Fruit fly (Drosophila melanogaster) whole organism, embryonic: ENCODE measurements around the gene Surf1.

ENCODE experiments used
- Asciz ChIP-seq: fragments of 200-800 bp; sonication (Bioruptor generic); optimal IDR thresholded peaks from 2 replicates; lab custom pipeline; 2017; ENCODE audit warnings: missing biosample characterization, mild to moderate bottlenecking, missing genetic modification characterization, missing genetic modification reagents
- BtbVII ChIP-seq: fragments of 200-800 bp; sonication (Bioruptor generic); optimal IDR thresholded peaks from 3 replicates; lab custom pipeline; 2017; ENCODE audit warnings: missing biosample characterization, mild to moderate bottlenecking, missing genetic modification characterization
- CG10209 ChIP-seq: fragments of 200-800 bp; sonication (Bioruptor generic); optimal IDR thresholded peaks from 3 replicates; lab custom pipeline; 2017; ENCODE audit warnings: missing biosample characterization, mild to moderate bottlenecking, missing genetic modification characterization, missing genetic modification reagents
- CG10462 ChIP-seq: fragments of 200-800 bp; sonication (Bioruptor generic); optimal IDR thresholded peaks from 2 replicates; lab custom pipeline; 2016; ENCODE audit warnings: missing biosample characterization, missing genetic modification characterization
- CG10959 ChIP-seq: fragments of 200-800 bp; sonication (Bioruptor generic); IDR thresholded peaks from 2 replicates; pipeline ENCODE4 v1.3.6; 2022; ENCODE audit warnings: missing biosample characterization, missing genetic modification characterization
- CG11093 ChIP-seq: fragments of 200-800 bp; sonication (Bioruptor generic); IDR thresholded peaks from 3 replicates; pipeline ENCODE4 v1.3.6; 2022; ENCODE audit warnings: missing biosample characterization, missing genetic modification characterization
- CG12071 ChIP-seq: fragments of 200-800 bp; sonication (Bioruptor generic); optimal IDR thresholded peaks from 3 replicates; lab custom pipeline; 2018; ENCODE audit warnings: missing biosample characterization, mild to moderate bottlenecking, missing genetic modification characterization
- CG12104 ChIP-seq: fragments of 200-800 bp; sonication (Bioruptor generic); optimal IDR thresholded peaks from 3 replicates; lab custom pipeline; 2016; ENCODE audit warnings: missing biosample characterization, missing genetic modification characterization
- CG13287 ChIP-seq: fragments of 200-800 bp; sonication (Bioruptor generic); IDR thresholded peaks from 2 replicates; pipeline ENCODE4 v1.3.6; 2022; ENCODE audit warnings: missing biosample characterization, missing genetic modification characterization; ENCODE audit not compliant: partially characterized antibody
- CG13894 ChIP-seq: fragments of 200-800 bp; sonication (Bioruptor generic); optimal IDR thresholded peaks from 3 replicates; lab custom pipeline; 2018; ENCODE audit warnings: missing biosample characterization, mild to moderate bottlenecking, missing genetic modification characterization, moderate library complexity
- CG14667 ChIP-seq: fragments of 200-800 bp; sonication (Bioruptor generic); IDR thresholded peaks from 2 replicates; pipeline ENCODE4 v1.3.6; 2022; ENCODE audit warnings: missing biosample characterization, missing genetic modification characterization
- CG15269 ChIP-seq: fragments of 200-800 bp; sonication (Bioruptor generic); optimal IDR thresholded peaks from 2 replicates; lab custom pipeline; 2018; ENCODE audit warnings: missing biosample characterization, mild to moderate bottlenecking, missing genetic modification characterization, moderate library complexity
- CG1792 ChIP-seq: fragments of 200-800 bp; sonication (Bioruptor generic); optimal IDR thresholded peaks from 2 replicates; lab custom pipeline; 2016; ENCODE audit warnings: missing biosample characterization, missing genetic modification characterization
- CG2116 ChIP-seq: fragments of 200-800 bp; sonication (Bioruptor generic); optimal IDR thresholded peaks from 3 replicates; lab custom pipeline; 2018; ENCODE audit warnings: missing biosample characterization, mild to moderate bottlenecking, missing genetic modification characterization
- CG2129 ChIP-seq: fragments of 200-800 bp; sonication (Bioruptor generic); IDR thresholded peaks from 2 replicates; pipeline ENCODE4 v1.3.6; 2022; ENCODE audit warnings: missing biosample characterization, missing genetic modification characterization; ENCODE audit not compliant: partially characterized antibody
- CG3065 ChIP-seq: fragments of 200-800 bp; sonication (Bioruptor generic); optimal IDR thresholded peaks from 2 replicates; lab custom pipeline; 2016; ENCODE audit warnings: missing biosample characterization, missing genetic modification characterization
- CG3407 ChIP-seq: fragments of 200-800 bp; sonication (Bioruptor generic); optimal IDR thresholded peaks from 2 replicates; lab custom pipeline; 2018; ENCODE audit warnings: missing biosample characterization, mild to moderate bottlenecking, missing genetic modification characterization
- CG34422 ChIP-seq: fragments of 200-800 bp; sonication (Bioruptor generic); IDR thresholded peaks from 3 replicates; pipeline ENCODE4 v1.3.6; 2022; ENCODE audit warnings: missing biosample characterization, missing genetic modification characterization
- CG4730 ChIP-seq: fragments of 200-800 bp; sonication (Bioruptor generic); IDR thresholded peaks from 2 replicates; pipeline ENCODE4 v1.3.6; 2022; ENCODE audit warnings: missing biosample characterization, missing genetic modification characterization
- CG6683 ChIP-seq: fragments of 200-800 bp; sonication (Bioruptor generic); optimal IDR thresholded peaks from 2 replicates; lab custom pipeline; 2017; ENCODE audit warnings: missing biosample characterization, mild to moderate bottlenecking, missing genetic modification characterization, missing genetic modification reagents
- CG7556 ChIP-seq: fragments of 200-800 bp; sonication (Bioruptor generic); optimal IDR thresholded peaks from 2 replicates; lab custom pipeline; 2017; ENCODE audit warnings: missing biosample characterization, mild to moderate bottlenecking, missing genetic modification characterization
- CG8290 ChIP-seq, 3 experiments: fragments of 200-800 bp; sonication (Bioruptor generic); optimal IDR thresholded peaks; 2 replicates each; lab custom pipeline; 2016 to 2019; ENCODE audit warnings: missing biosample characterization in 3 of 3, missing genetic modification characterization in 3 of 3, mild to moderate bottlenecking in 2 of 3, moderate library complexity in 1 of 3
- CG9932 ChIP-seq: fragments of 200-800 bp; sonication (Bioruptor generic); IDR thresholded peaks from 2 replicates; pipeline ENCODE4 v1.3.6; 2022; ENCODE audit warnings: missing biosample characterization, missing genetic modification characterization
- CrebB ChIP-seq: fragments of 200-800 bp; sonication (Bioruptor generic); optimal IDR thresholded peaks from 3 replicates; lab custom pipeline; 2018; ENCODE audit warnings: missing biosample characterization, mild to moderate bottlenecking, missing genetic modification characterization
- D19B ChIP-seq: fragments of 200-800 bp; sonication (Bioruptor generic); optimal IDR thresholded peaks from 2 replicates; lab custom pipeline; 2017; ENCODE audit warnings: missing biosample characterization, mild to moderate bottlenecking, missing genetic modification characterization
- Dip3 ChIP-seq: fragments of 200-800 bp; sonication (Bioruptor generic); optimal IDR thresholded peaks from 3 replicates; lab custom pipeline; 2016; ENCODE audit warnings: missing biosample characterization, missing genetic modification characterization
- Fer2 ChIP-seq: fragments of 200-800 bp; sonication (Bioruptor generic); optimal IDR thresholded peaks from 2 replicates; lab custom pipeline; 2018; ENCODE audit warnings: missing biosample characterization, mild to moderate bottlenecking, missing genetic modification characterization, moderate library complexity
- HLHmδ ChIP-seq: fragments of 200-800 bp; sonication (Bioruptor generic); optimal IDR thresholded peaks from 2 replicates; lab custom pipeline; 2018; ENCODE audit warnings: missing biosample characterization, mild to moderate bottlenecking, missing genetic modification characterization, moderate library complexity
- Hand ChIP-seq: fragments of 200-800 bp; sonication (Bioruptor generic); optimal IDR thresholded peaks from 2 replicates; lab custom pipeline; 2017; ENCODE audit warnings: mild to moderate bottlenecking, missing biosample characterization, missing genetic modification reagents, missing genetic modification characterization
- Jarid2 ChIP-seq: fragments of 200-800 bp; sonication (Bioruptor generic); optimal IDR thresholded peaks from 3 replicates; lab custom pipeline; 2017; ENCODE audit warnings: mild to moderate bottlenecking, missing biosample characterization, missing genetic modification reagents, missing genetic modification characterization
- Myb ChIP-seq: fragments of 200-800 bp; sonication (Bioruptor generic); optimal IDR thresholded peaks from 2 replicates; lab custom pipeline; 2016; ENCODE audit warnings: missing biosample characterization, missing genetic modification characterization
- Taf1 ChIP-seq: fragments of 200-800 bp; sonication (Bioruptor generic); IDR thresholded peaks from 2 replicates; pipeline ENCODE4 v1.3.6; 2022; ENCODE audit warnings: missing biosample characterization, missing genetic modification characterization
- Xbp1 ChIP-seq: fragments of 200-800 bp; sonication (Bioruptor generic); optimal IDR thresholded peaks from 3 replicates; lab custom pipeline; 2016; ENCODE audit warnings: missing biosample characterization, mild to moderate bottlenecking, missing genetic modification characterization
- az2 ChIP-seq: fragments of 200-800 bp; sonication (Bioruptor generic); optimal IDR thresholded peaks from 3 replicates; lab custom pipeline; 2016; ENCODE audit warnings: missing biosample characterization, missing genetic modification characterization
- bowl ChIP-seq: fragments of 200-800 bp; sonication (Bioruptor generic); IDR thresholded peaks from 2 replicates; pipeline ENCODE4 v1.3.6; 2022; ENCODE audit warnings: missing biosample characterization, missing genetic modification characterization
- chn ChIP-seq: fragments of 200-800 bp; sonication (Bioruptor generic); optimal IDR thresholded peaks from 2 replicates; lab custom pipeline; 2016; ENCODE audit warnings: missing biosample characterization, missing genetic modification characterization
- ci ChIP-seq: fragments of 200-800 bp; sonication (Bioruptor generic); IDR thresholded peaks from 3 replicates; pipeline ENCODE4 v1.3.6; 2022; ENCODE audit warnings: missing biosample characterization, missing genetic modification characterization
- dan ChIP-seq: fragments of 200-800 bp; sonication (Bioruptor generic); IDR thresholded peaks from 2 replicates; pipeline ENCODE4 v1.3.6; 2022; ENCODE audit warnings: missing biosample characterization, missing genetic modification characterization
- dimm ChIP-seq: fragments of 200-800 bp; sonication (Bioruptor generic); IDR thresholded peaks from 2 replicates; pipeline ENCODE4 v1.3.6; 2022; ENCODE audit warnings: missing biosample characterization, missing genetic modification characterization
- dysf ChIP-seq: fragments of 200-800 bp; sonication (Bioruptor generic); IDR thresholded peaks from 3 replicates; pipeline ENCODE4 v1.3.6; 2022; ENCODE audit warnings: missing biosample characterization, missing genetic modification characterization
- ems ChIP-seq: fragments of 200-800 bp; sonication (Bioruptor generic); optimal IDR thresholded peaks from 3 replicates; lab custom pipeline; 2016; ENCODE audit warnings: missing biosample characterization, missing genetic modification characterization
- fru ChIP-seq: fragments of >200 bp; optimal IDR thresholded peaks from 2 replicates; lab custom pipeline; 2017
- her ChIP-seq: fragments of 200-800 bp; sonication (Bioruptor generic); optimal IDR thresholded peaks from 2 replicates; lab custom pipeline; 2016; ENCODE audit warnings: missing biosample characterization, missing genetic modification characterization
- pnt ChIP-seq: fragments of 200-800 bp; sonication (Bioruptor generic); optimal IDR thresholded peaks from 3 replicates; lab custom pipeline; 2016; ENCODE audit warnings: missing biosample characterization, missing genetic modification characterization
- scrt ChIP-seq: fragments of 200-800 bp; sonication (Bioruptor generic); optimal IDR thresholded peaks from 2 replicates; lab custom pipeline; 2018; ENCODE audit warnings: missing biosample characterization, mild to moderate bottlenecking, missing genetic modification characterization, moderate library complexity
- sqz ChIP-seq: fragments of 200-800 bp; sonication (Bioruptor generic); optimal IDR thresholded peaks from 3 replicates; lab custom pipeline; 2018; ENCODE audit warnings: missing biosample characterization, mild to moderate bottlenecking, missing genetic modification characterization
- tin ChIP-seq: fragments of 200-800 bp; sonication (Bioruptor generic); optimal IDR thresholded peaks from 3 replicates; lab custom pipeline; 2016; ENCODE audit warnings: missing biosample characterization, missing genetic modification characterization
- vvl ChIP-seq: fragments of 200-800 bp; sonication (Bioruptor generic); IDR thresholded peaks from 2 replicates; pipeline ENCODE4 v1.3.6; 2022; ENCODE audit warnings: missing biosample characterization, missing genetic modification characterization
- wor ChIP-seq: fragments of 200-800 bp; sonication (Bioruptor generic); IDR thresholded peaks from 2 replicates; pipeline ENCODE4 v1.3.6; 2022; ENCODE audit warnings: missing biosample characterization, missing genetic modification characterization
- yki ChIP-seq: fragments of >200 bp; optimal IDR thresholded peaks from 3 replicates; lab custom pipeline; 2018
- zf30C ChIP-seq: fragments of 200-800 bp; sonication (Bioruptor generic); optimal IDR thresholded peaks from 3 replicates; lab custom pipeline; 2018; ENCODE audit warnings: missing biosample characterization, mild to moderate bottlenecking, missing genetic modification characterization

Surf1 gene

DNA sequence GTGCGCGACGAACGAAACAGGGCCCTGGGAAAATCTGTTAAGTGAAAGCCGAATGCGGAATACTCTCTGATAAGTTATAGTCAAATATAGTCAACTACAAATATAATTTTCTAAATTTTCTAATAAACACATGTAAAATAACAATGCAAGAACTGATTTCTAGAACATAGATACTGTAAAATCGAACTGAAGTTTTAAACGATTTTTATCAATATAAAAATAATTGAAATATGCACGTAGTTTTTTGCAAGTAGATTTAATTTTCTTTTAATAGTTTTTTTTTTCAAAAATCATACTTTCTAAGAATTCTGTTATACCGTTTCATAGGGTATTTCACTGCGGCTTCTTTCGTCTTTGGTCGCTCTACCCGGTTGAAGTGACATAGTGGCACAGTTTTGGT, 50.2 kb downstream of the Surf1 start (continued):
- TF ChIP-seq Fer2 (tag; lab: Kevin White, UChicago) (peak; percentile 61), Hand (GFP tag; lab: Kevin White, UChicago) (peak; percentile 56), Xbp1 (GFP tag; lab: Kevin White, UChicago) (peak; percentile 80), dan (GFP tag; lab: Robert Waterston, UW) (no peak), Myb (GFP tag; lab: Kevin White, UChicago) (no peak), scrt (GFP tag; lab: Kevin White, UChicago) (peak; percentile 68), CG7556 (GFP tag; lab: Kevin White, UChicago) (peak; percentile 91), CG1792 (GFP tag; lab: Kevin White, UChicago) (peak; percentile 15), CG6683 (peak; percentile 73), chn (GFP tag; lab: Kevin White, UChicago) (peak; percentile 11), CG2116 (GFP tag; lab: Kevin White, UChicago) (peak; percentile 43), zf30C (GFP tag; lab: Kevin White, UChicago) (no peak), ci (GFP tag; lab: Robert Waterston, UW) (peak; percentile 77; the same call in 1 of the 3 replicates), bowl (GFP tag; lab: Robert Waterston, UW) (peak; percentile 29; the same call in 1 of the 2 replicates), CG15269 (peak; percentile 93), CG10959 (0 out of 2 replicates have a peak, but pooled peaks have one; percentile 22), CG9932 (GFP tag; lab: Robert Waterston, UW) (0 out of 2 replicates have a peak, but pooled peaks have one; percentile 18), Asciz (GFP tag; lab: Kevin White, UChicago) (peak; percentile 92), CG8290 (GFP tag; optimal IDR thresholded peaks at IDR 0.05; lab: Kevin White, UChicago) (peak; percentile 9), CG8290 (tag; optimal IDR thresholded peaks at IDR 0.05; lab: Kevin White, UChicago) (no peak), wor (GFP tag; lab: Robert Waterston, UW) (peak; percentile 82; the same call in 1 of the 2 replicates), CG11093 (GFP tag; lab: Robert Waterston, UW) (no peak), her (GFP tag; lab: Kevin White, UChicago) (no peak), CG12104 (GFP tag; lab: Kevin White, UChicago) (peak; percentile 87), sqz (peak; percentile 83), Jarid2 (GFP tag; lab: Kevin White, UChicago) (peak; percentile 66), Taf1 (GFP tag; lab: Robert Waterston, UW) (no peak), CG14667 (GFP tag; lab: Robert Waterston, UW) (peak; percentile 43), fru (lab: Kevin White, UChicago) (no peak), CG2129 (no peak), BtbVII (peak; percentile 87), dysf (peak; percentile 89), CG3407 (GFP tag; lab: Kevin White, UChicago) (peak; percentile 55), Dip3 (GFP tag; lab: Kevin White, UChicago) (no peak), D19B (GFP tag; lab: Kevin White, UChicago) (peak; percentile 27), yki (lab: Kevin White, UChicago) (no peak), az2 (GFP tag; lab: Kevin White, UChicago) (peak; percentile 79), dimm (GFP tag; lab: Robert Waterston, UW) (peak; percentile 5; the same call in 1 of the 2 replicates), tin (GFP tag; lab: Kevin White, UChicago) (peak; percentile 78), CG4730 (GFP tag; lab: Robert Waterston, UW) (peak; percentile 59), CG34422 (peak; percentile 70; the same call in 2 of the 3 replicates), CG10209 (peak; percentile 87), CG3065 (GFP tag; lab: Kevin White, UChicago) (no peak), CG10462 (GFP tag; lab: Kevin White, UChicago) (peak; percentile 75), CG12071 (GFP tag; lab: Kevin White, UChicago) (peak; percentile 19), ems (GFP tag; lab: Kevin White, UChicago) (peak; percentile 40), CrebB (peak; percentile 25), pnt (peak; percentile 15), CG13894 (tag; lab: Kevin White, UChicago) (peak; percentile 28), HLHmδ (GFP tag; lab: Kevin White, UChicago) (no peak), CG13287 (no peak), vvl (peak; percentile 81)
